Worm (Caenorhabditis elegans): ENCODE data around the gene Y32F6B.1.

DNA sequence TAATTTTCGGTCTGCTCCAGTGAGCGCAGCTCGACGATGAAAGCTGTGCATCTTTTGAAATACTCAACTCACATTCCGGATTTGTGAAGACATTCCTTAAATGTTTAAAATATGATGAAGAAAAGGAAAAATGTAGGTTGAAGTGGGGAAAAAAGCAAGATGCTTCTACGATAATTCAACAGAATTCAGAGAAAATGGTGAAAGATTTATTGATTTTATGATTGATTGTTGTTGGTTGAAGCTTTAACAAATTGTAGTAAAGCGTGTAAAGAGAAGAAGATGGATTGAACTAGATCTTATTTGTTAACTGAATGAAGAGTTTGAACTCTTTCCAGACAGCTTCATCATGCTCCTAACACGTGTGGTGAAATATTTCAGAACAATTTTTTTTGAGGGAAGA, 5.5 kb upstream of the Y32F6B.1 start, which contains the start of gene ncx-5:
- TF ChIP-seq B0310.2 (tag; optimal IDR thresholded peaks at IDR 0.05) (no peak), ceh-13 (GFP tag; optimal IDR thresholded peaks at IDR 0.05) (no peak), F13C5.2 (tag; optimal IDR thresholded peaks at IDR 0.05) (no peak), ama-1 (optimal IDR thresholded peaks at IDR 0.05) (no peak), tra-4 (tag; optimal IDR thresholded peaks at IDR 0.05) (no peak), scrt-1 (GFP tag; IDR thresholded peaks at IDR 0.05) (no peak), tbx-37 (GFP tag; conservative IDR thresholded peaks at IDR 0.05) (no peak), tbx-11 (GFP tag; IDR thresholded peaks at IDR 0.05) (no peak), ets-7 (tag; optimal IDR thresholded peaks at IDR 0.05) (no peak), flt-1 (GFP tag; IDR thresholded peaks at IDR 0.05) (no peak), sea-1 (GFP tag; conservative IDR thresholded peaks at IDR 0.05) (no peak), pes-1 (GFP tag; IDR thresholded peaks at IDR 0.05) (no peak), hnd-1 (tag; optimal IDR thresholded peaks at IDR 0.05) (no peak)

Data from whole organism, early embryonic.